Worm (Caenorhabditis elegans) whole organism, L4/young adult: Measurements from ENCODE around the gene lsy-12.

Experiments
- dao-5 ChIP-seq: sonication (generic microtip); optimal IDR thresholded peaks from 2 replicates; lab custom pipeline; 2016; ENCODE audit warnings: missing genotype, missing genetic modification characterization, moderate library complexity, missing compliant biosample characterization
- him-1 ChIP-seq: sonication (generic microtip); optimal IDR thresholded peaks from 2 replicates; lab custom pipeline; 2016; ENCODE audit warnings: missing genotype, missing genetic modification reagents, missing genetic modification characterization, missing compliant biosample characterization

DNA sequence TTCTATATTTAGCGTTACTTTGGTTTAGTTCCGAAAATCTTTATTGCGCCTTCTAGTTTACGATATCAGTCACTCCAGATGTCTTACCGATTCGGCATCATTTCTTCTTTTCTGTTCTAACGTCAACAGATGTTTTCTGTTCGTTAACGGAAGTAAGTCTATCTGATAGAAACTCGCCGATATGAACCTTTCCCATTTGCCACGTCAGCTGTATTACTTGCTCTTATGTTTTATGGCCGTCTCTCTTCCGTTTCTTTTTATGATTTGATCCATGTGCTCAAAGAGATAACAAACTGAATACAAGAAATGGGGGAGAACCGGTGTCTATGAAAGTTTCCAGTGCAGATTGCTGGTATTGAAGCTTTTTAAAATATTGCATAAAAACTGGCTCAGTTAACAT is 19.6 kb upstream of the lsy-12 start, which contains the start of gene srab-26:
- TF ChIP-seq him-1, result no peak
- no peak for TF ChIP-seq dao-5 (tag; lab: Kevin White, UChicago)
